Fruit fly (Drosophila melanogaster) whole organism, embryonic: ENCODE measurements around the gene mtsh.
A peak's percentile ranks its signal among the peaks of the same experiment; 100 is the strongest.

Source experiments
- ATbp ChIP-seq: fragments of 200-800 bp; sonication (Bioruptor generic); optimal IDR thresholded peaks from 2 replicates; lab custom pipeline; 2017; ENCODE audit warnings: missing biosample characterization, mild to moderate bottlenecking, missing genetic modification characterization, missing genetic modification reagents
- Abd-B ChIP-seq: fragments of 200-800 bp; sonication (Bioruptor generic); optimal IDR thresholded peaks from 2 replicates; lab custom pipeline; 2018; ENCODE audit warnings: missing biosample characterization, mild to moderate bottlenecking, missing genetic modification characterization, moderate library complexity
- Ada2b ChIP-seq: fragments of 200-800 bp; sonication (Bioruptor generic); IDR thresholded peaks from 2 replicates; pipeline ENCODE4 v1.3.6; 2022; ENCODE audit warnings: missing biosample characterization, missing genetic modification characterization
- Awh ChIP-seq: fragments of 200-800 bp; sonication (Bioruptor generic); IDR thresholded peaks from 2 replicates; pipeline ENCODE4, ENCODE4 v1.3.6; 2022; ENCODE audit warnings: missing biosample characterization, missing genetic modification characterization
- CG10979 ChIP-seq: fragments of 200-800 bp; sonication (Bioruptor generic); optimal IDR thresholded peaks from 2 replicates; lab custom pipeline; 2018; ENCODE audit warnings: missing biosample characterization, mild to moderate bottlenecking, missing genetic modification characterization, moderate library complexity
- CG11560 ChIP-seq: fragments of 200-800 bp; sonication (Bioruptor generic); IDR thresholded peaks from 3 replicates; pipeline ENCODE4 v1.3.6; 2022; ENCODE audit warnings: missing biosample characterization, missing genetic modification characterization
- CG11696 ChIP-seq: fragments of 200-800 bp; sonication (Bioruptor generic); IDR thresholded peaks from 2 replicates; pipeline ENCODE4 v1.3.6; 2022; ENCODE audit warnings: missing biosample characterization, missing genetic modification characterization
- CG12155 ChIP-seq: fragments of 200-800 bp; sonication (Bioruptor generic); optimal IDR thresholded peaks from 3 replicates; lab custom pipeline; 2016; ENCODE audit warnings: missing biosample characterization, missing genetic modification characterization
- CG13894 ChIP-seq: fragments of 200-800 bp; sonication (Bioruptor generic); optimal IDR thresholded peaks from 3 replicates; lab custom pipeline; 2018; ENCODE audit warnings: missing biosample characterization, mild to moderate bottlenecking, missing genetic modification characterization, moderate library complexity
- CG15011 ChIP-seq: fragments of 200-800 bp; sonication (Bioruptor generic); optimal IDR thresholded peaks from 3 replicates; lab custom pipeline; 2018; ENCODE audit warnings: missing biosample characterization, mild to moderate bottlenecking, missing genetic modification characterization
- CG15479 ChIP-seq: fragments of 200-800 bp; sonication (Bioruptor generic); optimal IDR thresholded peaks from 3 replicates; lab custom pipeline; 2019; ENCODE audit warnings: missing biosample characterization, mild to moderate bottlenecking, missing genetic modification characterization, moderate library complexity
- CG15514 ChIP-seq: fragments of 200-800 bp; sonication (Bioruptor generic); optimal IDR thresholded peaks from 3 replicates; lab custom pipeline; 2017; ENCODE audit warnings: missing biosample characterization, missing genetic modification characterization, mild to moderate bottlenecking, moderate library complexity, missing genetic modification reagents
- CG15696 ChIP-seq: fragments of 200-800 bp; sonication (Bioruptor generic); optimal IDR thresholded peaks from 2 replicates; lab custom pipeline; 2019; ENCODE audit warnings: missing biosample characterization, mild to moderate bottlenecking, missing genetic modification characterization, moderate library complexity
- CG16779 ChIP-seq: fragments of 200-800 bp; sonication (Bioruptor generic); IDR thresholded peaks from 2 replicates; pipeline ENCODE4 v1.3.6; 2022; ENCODE audit warnings: missing biosample characterization, missing genetic modification characterization
- CG16863 ChIP-seq: fragments of 200-800 bp; sonication (Bioruptor generic); optimal IDR thresholded peaks from 3 replicates; lab custom pipeline; 2016; ENCODE audit warnings: missing biosample characterization, missing genetic modification characterization
- CG18619 ChIP-seq: fragments of 200-800 bp; sonication (Bioruptor generic); optimal IDR thresholded peaks from 3 replicates; lab custom pipeline; 2017; ENCODE audit warnings: missing biosample characterization, mild to moderate bottlenecking, missing genetic modification characterization
- CG2889 ChIP-seq: fragments of 200-800 bp; sonication (Bioruptor generic); IDR thresholded peaks from 3 replicates; pipeline ENCODE4 v1.3.6; 2022; ENCODE audit warnings: missing biosample characterization, missing genetic modification characterization
- CG30020 ChIP-seq: fragments of 200-800 bp; optimal IDR thresholded peaks from 2 replicates; lab custom pipeline; 2019; ENCODE audit warnings: missing biosample characterization, mild to moderate bottlenecking, missing genetic modification characterization, moderate library complexity
- CG4730 ChIP-seq: fragments of 200-800 bp; sonication (Bioruptor generic); IDR thresholded peaks from 2 replicates; pipeline ENCODE4 v1.3.6; 2022; ENCODE audit warnings: missing biosample characterization, missing genetic modification characterization
- CG5245 ChIP-seq: fragments of 200-800 bp; sonication (Bioruptor generic); optimal IDR thresholded peaks from 3 replicates; lab custom pipeline; 2016; ENCODE audit warnings: missing biosample characterization, missing genetic modification characterization
- CG8290 ChIP-seq, 3 experiments: fragments of 200-800 bp; sonication (Bioruptor generic); optimal IDR thresholded peaks; 2 replicates each; lab custom pipeline; 2016 to 2019; ENCODE audit warnings: missing biosample characterization in 3 of 3, missing genetic modification characterization in 3 of 3, mild to moderate bottlenecking in 2 of 3, moderate library complexity in 1 of 3
- CG8765 ChIP-seq: fragments of 200-800 bp; sonication (Bioruptor generic); IDR thresholded peaks from 2 replicates; pipeline ENCODE4 v1.3.6; 2022; ENCODE audit warnings: missing biosample characterization, missing genetic modification characterization
- CHES-1-like ChIP-seq: fragments of 200-800 bp; sonication (Bioruptor generic); optimal IDR thresholded peaks from 2 replicates; lab custom pipeline; 2016; ENCODE audit warnings: missing biosample characterization, missing genetic modification characterization
- Dfd ChIP-seq, 2 experiments: fragments of >200 bp; optimal IDR thresholded peaks; 2 replicates each; lab custom pipeline; 2017; ENCODE audit warnings: missing biosample characterization in 2 of 2, missing genetic modification characterization in 2 of 2
- Drgx ChIP-seq: fragments of 200-800 bp; sonication (Bioruptor generic); IDR thresholded peaks from 2 replicates; pipeline ENCODE4 v1.3.6; 2022; ENCODE audit warnings: missing biosample characterization, missing genetic modification characterization
- HLH3B ChIP-seq: fragments of 200-800 bp; sonication (Bioruptor generic); IDR thresholded peaks from 2 replicates; pipeline ENCODE4 v1.3.6; 2022; ENCODE audit warnings: missing biosample characterization, missing genetic modification characterization
- Hmx ChIP-seq: fragments of 200-800 bp; sonication (Bioruptor generic); optimal IDR thresholded peaks from 2 replicates; lab custom pipeline; 2016; ENCODE audit warnings: missing biosample characterization, missing genetic modification characterization
- Hr3 ChIP-seq: fragments of 200-800 bp; sonication (Bioruptor generic); optimal IDR thresholded peaks from 3 replicates; lab custom pipeline; 2016; ENCODE audit warnings: missing biosample characterization, missing genetic modification characterization
- NfI ChIP-seq: fragments of 200-800 bp; sonication (Bioruptor generic); optimal IDR thresholded peaks from 3 replicates; lab custom pipeline; 2018; ENCODE audit warnings: missing biosample characterization, mild to moderate bottlenecking, missing genetic modification characterization, moderate library complexity
- Oli ChIP-seq: fragments of 200-800 bp; sonication (Bioruptor generic); optimal IDR thresholded peaks from 2 replicates; lab custom pipeline; 2018; ENCODE audit warnings: missing biosample characterization, mild to moderate bottlenecking, missing genetic modification characterization, moderate library complexity
- Ssrp ChIP-seq: fragments of 200-800 bp; sonication (Bioruptor generic); optimal IDR thresholded peaks from 2 replicates; lab custom pipeline; 2018; ENCODE audit warnings: missing biosample characterization, mild to moderate bottlenecking, missing genetic modification characterization, moderate library complexity
- Xrp1 ChIP-seq: fragments of 200-800 bp; sonication (Bioruptor generic); IDR thresholded peaks from 2 replicates; pipeline ENCODE4 v1.3.6; 2022; ENCODE audit warnings: missing biosample characterization, missing genetic modification characterization
- corto ChIP-seq: fragments of 200-800 bp; sonication (Bioruptor generic); optimal IDR thresholded peaks from 2 replicates; lab custom pipeline; 2016; ENCODE audit warnings: missing biosample characterization, mild to moderate bottlenecking, missing genetic modification characterization, moderate library complexity
- dan ChIP-seq: fragments of 200-800 bp; sonication (Bioruptor generic); IDR thresholded peaks from 2 replicates; pipeline ENCODE4 v1.3.6; 2022; ENCODE audit warnings: missing biosample characterization, missing genetic modification characterization
- dmrt99B ChIP-seq: fragments of 200-800 bp; sonication (Bioruptor generic); optimal IDR thresholded peaks from 2 replicates; lab custom pipeline; 2018; ENCODE audit warnings: missing biosample characterization, mild to moderate bottlenecking, missing genetic modification characterization, moderate library complexity
- dpn ChIP-seq, 2 experiments: fragments of 200-800 bp; sonication (Bioruptor generic); optimal IDR thresholded peaks; 3 replicates each; lab custom pipeline; 2016; ENCODE audit warnings: missing biosample characterization in 2 of 2, missing genetic modification characterization in 2 of 2
- ems ChIP-seq: fragments of 200-800 bp; sonication (Bioruptor generic); optimal IDR thresholded peaks from 3 replicates; lab custom pipeline; 2016; ENCODE audit warnings: missing biosample characterization, missing genetic modification characterization
- fu2 ChIP-seq: fragments of 200-800 bp; sonication (Bioruptor generic); optimal IDR thresholded peaks from 2 replicates; lab custom pipeline; 2016; ENCODE audit warnings: missing biosample characterization, missing genetic modification characterization
- grn ChIP-seq: fragments of 200-800 bp; sonication (Bioruptor generic); optimal IDR thresholded peaks from 3 replicates; lab custom pipeline; 2017; ENCODE audit warnings: missing biosample characterization, missing genetic modification characterization
- gt ChIP-seq: fragments of 200-800 bp; sonication (Bioruptor generic); IDR thresholded peaks from 2 replicates; pipeline ENCODE4 v1.3.6; 2022; ENCODE audit warnings: missing biosample characterization, missing genetic modification characterization
- ham ChIP-seq: fragments of 200-800 bp; sonication (Bioruptor generic); IDR thresholded peaks from 2 replicates; pipeline ENCODE4 v1.3.6; 2022; ENCODE audit warnings: missing biosample characterization, missing genetic modification characterization
- hth ChIP-seq: fragments of >200 bp; optimal IDR thresholded peaks from 2 replicates; lab custom pipeline; 2017; ENCODE audit warnings: inconsistent platforms
- kay ChIP-seq: fragments of 200-800 bp; sonication (Bioruptor generic); optimal IDR thresholded peaks from 2 replicates; lab custom pipeline; 2016; ENCODE audit warnings: missing biosample characterization, missing genetic modification characterization
- repo ChIP-seq: fragments of 200-800 bp; sonication (Bioruptor generic); optimal IDR thresholded peaks from 2 replicates; lab custom pipeline; 2016; ENCODE audit warnings: missing biosample characterization, missing genetic modification characterization
- salm ChIP-seq: fragments of 200-800 bp; sonication (Bioruptor generic); optimal IDR thresholded peaks from 2 replicates; lab custom pipeline; 2018; ENCODE audit warnings: missing biosample characterization, mild to moderate bottlenecking, missing genetic modification characterization
- sens-2 ChIP-seq: fragments of 200-800 bp; sonication (Bioruptor generic); IDR thresholded peaks from 2 replicates; pipeline ENCODE4 v1.3.6; 2022; ENCODE audit warnings: missing biosample characterization, missing genetic modification characterization
- ssp ChIP-seq: fragments of 200-800 bp; sonication (Bioruptor generic); IDR thresholded peaks from 2 replicates; pipeline ENCODE4 v1.3.6; 2022; ENCODE audit warnings: missing biosample characterization, missing genetic modification characterization
- stc ChIP-seq: fragments of 200-800 bp; sonication (Bioruptor generic); IDR thresholded peaks from 2 replicates; pipeline ENCODE4 v1.3.6; 2022; ENCODE audit warnings: missing biosample characterization, missing genetic modification characterization
- tx ChIP-seq: fragments of 200-800 bp; sonication (Bioruptor generic); optimal IDR thresholded peaks from 2 replicates; lab custom pipeline; 2016; ENCODE audit warnings: missing biosample characterization, missing genetic modification characterization
- wdn ChIP-seq: fragments of 200-800 bp; sonication (Bioruptor generic); IDR thresholded peaks from 2 replicates; pipeline ENCODE4 v1.3.6; 2022; ENCODE audit warnings: missing biosample characterization, missing genetic modification characterization
- yki ChIP-seq: fragments of >200 bp; optimal IDR thresholded peaks from 3 replicates; lab custom pipeline; 2018
- z ChIP-seq: fragments of 200-800 bp; sonication (Bioruptor generic); IDR thresholded peaks from 3 replicates; pipeline ENCODE4 v1.3.6; 2022; ENCODE audit warnings: missing biosample characterization, missing genetic modification characterization

mtsh gene

DNA sequence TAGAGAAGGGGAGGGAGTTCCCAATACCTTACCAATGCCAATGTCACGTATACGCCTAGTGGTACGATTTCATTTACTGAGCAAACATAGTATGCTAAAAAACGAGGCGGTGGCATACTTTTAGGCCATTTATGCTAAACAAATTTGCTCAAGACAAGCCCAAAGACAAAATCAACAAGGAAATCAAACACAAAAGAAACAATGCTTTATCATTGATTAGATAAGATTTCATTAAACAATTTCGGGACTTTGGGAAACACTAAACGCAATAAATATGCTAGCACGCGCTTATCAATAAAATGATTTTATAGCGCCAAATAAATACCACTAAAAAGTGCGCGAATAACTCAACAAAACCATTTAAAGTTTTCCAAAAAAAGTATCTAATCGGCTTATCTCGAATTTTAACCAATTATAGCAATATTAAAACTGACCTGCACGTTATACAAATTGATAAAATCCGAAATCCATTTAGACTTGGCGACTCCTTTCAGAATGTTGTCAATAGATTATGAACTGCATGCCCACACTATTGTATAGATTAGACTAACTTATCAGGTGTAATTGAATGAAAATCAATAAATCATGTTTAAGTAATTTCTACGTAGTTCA is 31.0 kb upstream of the mtsh start (continued):
- TF ChIP-seq Hr3 (GFP tag; lab: Kevin White, UChicago) (no peak), repo (GFP tag; lab: Kevin White, UChicago) (no peak), stc (no peak), ems (no peak), ham (GFP tag; lab: Robert Waterston, UW) (no peak), CG30020 (no peak), corto (no peak), ssp (GFP tag; lab: Robert Waterston, UW) (no peak), CG15514 (GFP tag; lab: Kevin White, UChicago) (peak; percentile 62), CG12155 (GFP tag; lab: Kevin White, UChicago) (no peak), CG2889 (GFP tag; lab: Robert Waterston, UW) (no peak), yki (no peak), Abd-B (GFP tag; lab: Kevin White, UChicago) (no peak), CG15011 (GFP tag; lab: Kevin White, UChicago) (peak; percentile 47), CG18619 (GFP tag; lab: Kevin White, UChicago) (peak; percentile 8), kay (GFP tag; lab: Kevin White, UChicago) (no peak), CG8290 (GFP tag; optimal IDR thresholded peaks at IDR 0.05; lab: Kevin White, UChicago) (no peak), CG8290 (tag; optimal IDR thresholded peaks at IDR 0.05; lab: Kevin White, UChicago) (peak in 1 of 2 experiments; percentile 63), CG10979 (no peak), CG16863 (GFP tag; lab: Kevin White, UChicago) (peak; percentile 10), Awh (GFP tag; lab: Robert Waterston, UW) (no peak; the same call in 1 of the 2 replicates), NfI (peak; percentile 2), Ada2b (GFP tag; lab: Robert Waterston, UW) (peak; percentile 12; the same call in 1 of the 2 replicates), CG15479 (no peak), Dfd (GFP tag; optimal IDR thresholded peaks at IDR 0.05; lab: Kevin White, UChicago) (no peak), grn (peak; percentile 74), CG11560 (tag; lab: Robert Waterston, UW) (no peak), tx (no peak), CG11696 (GFP tag; lab: Robert Waterston, UW) (no peak), CG13894 (tag; lab: Kevin White, UChicago) (no peak), z (GFP tag; lab: Robert Waterston, UW) (no peak), dpn (GFP tag; optimal IDR thresholded peaks at IDR 0.05; lab: Kevin White, UChicago) (peak in 1 of 2 experiments; percentile 21), HLH3B (GFP tag; lab: Robert Waterston, UW) (peak; percentile 29; the same call in 1 of the 2 replicates), CG5245 (no peak), CG8765 (GFP tag; lab: Robert Waterston, UW) (no peak), sens-2 (GFP tag; lab: Robert Waterston, UW) (no peak), Hmx (no peak), Drgx (GFP tag; lab: Robert Waterston, UW) (no peak), Xrp1 (GFP tag; lab: Robert Waterston, UW) (no peak), dan (GFP tag; lab: Robert Waterston, UW) (no peak), ATbp (GFP tag; lab: Kevin White, UChicago) (peak; percentile 80), CG16779 (GFP tag; lab: Robert Waterston, UW) (no peak), gt (GFP tag; lab: Robert Waterston, UW) (no peak), Oli (peak; percentile 8), hth (lab: Kevin White, UChicago) (no peak), CHES-1-like (GFP tag; lab: Kevin White, UChicago) (no peak), salm (peak; percentile 39), wdn (no peak), dmrt99B (peak; percentile 25), CG4730 (peak; percentile 6; the same call in 1 of the 2 replicates), CG15696 (tag; lab: Kevin White, UChicago) (no peak), Ssrp (tag; lab: Kevin White, UChicago) (no peak), fu2 (GFP tag; lab: Kevin White, UChicago) (no peak)
